Worm (Caenorhabditis elegans): ENCODE data around the gene Y58A7A.5.

The Y58A7A.5 gene

ce11 chrV:5064761-5065421 lies 21.9 kb downstream of the Y58A7A.5 start, which contains the start of gene mlk-1 (continued):
- no peak for TF ChIP-seq T20F7.1 (GFP tag; optimal IDR thresholded peaks at IDR 0.05)
- TF ChIP-seq spr-3 (GFP tag; optimal IDR thresholded peaks at IDR 0.05), result no peak
- no peak for TF ChIP-seq sdz-12 (GFP tag; optimal IDR thresholded peaks at IDR 0.05)
- TF ChIP-seq fos-1 (tag; optimal IDR thresholded peaks at IDR 0.05), result no peak
- peak; percentile 26 for TF ChIP-seq pqm-1 (tag; optimal IDR thresholded peaks at IDR 0.05)
- TF ChIP-seq lin-39 (tag; optimal IDR thresholded peaks at IDR 0.05), result no peak
- no peak for TF ChIP-seq lin-38 (GFP tag; IDR thresholded peaks at IDR 0.05)
- peak; percentile 88 for TF ChIP-seq nhr-28 (tag; optimal IDR thresholded peaks at IDR 0.05)
- TF ChIP-seq lin-13 (GFP tag; optimal IDR thresholded peaks at IDR 0.05), result no peak
- TF ChIP-seq T26A8.4 (GFP tag; IDR thresholded peaks at IDR 0.05), result no peak
- TF ChIP-seq ztf-7 (tag; optimal IDR thresholded peaks at IDR 0.05), result no peak
- TF ChIP-seq D1046.2 (GFP tag; IDR thresholded peaks at IDR 0.05), result no peak
- TF ChIP-seq ceh-32 (tag; optimal IDR thresholded peaks at IDR 0.05; ENCODE audit: poor library complexity), result no peak
- peak in 1 of 2 experiments; percentile 64 for TF ChIP-seq hif-1 (tag; optimal IDR thresholded peaks at IDR 0.05)
- TF ChIP-seq dmd-8 (GFP tag; IDR thresholded peaks at IDR 0.05), result no peak
- peak; percentile 77 for TF ChIP-seq hlh-11 (tag; optimal IDR thresholded peaks at IDR 0.05)
- TF ChIP-seq spr-1 (tag; optimal IDR thresholded peaks at IDR 0.05), result peak; percentile 12
- no peak for TF ChIP-seq madf-5 (GFP tag; IDR thresholded peaks at IDR 0.05)
- no peak for TF ChIP-seq ces-1 (GFP tag; optimal IDR thresholded peaks at IDR 0.05)
- no peak for TF ChIP-seq ZK546.5 (tag; optimal IDR thresholded peaks at IDR 0.05)
- TF ChIP-seq Y105C5A.15 (GFP tag; IDR thresholded peaks at IDR 0.05), result no peak
- peak; percentile 78 for TF ChIP-seq rbr-2 (tag; optimal IDR thresholded peaks at IDR 0.05)
- no peak for TF ChIP-seq mxl-2 (GFP tag; conservative IDR thresholded peaks at IDR 0.05)
- TF ChIP-seq egl-27 (tag; optimal IDR thresholded peaks at IDR 0.05), result no peak
- TF ChIP-seq Y48G9A.11 (GFP tag; IDR thresholded peaks at IDR 0.05), result no peak
- TF ChIP-seq unc-62 (GFP tag; optimal IDR thresholded peaks at IDR 0.05 in 1 of 2), result peak in 1 of 2 experiments; percentile 99
- TF ChIP-seq unc-62 (tag; optimal IDR thresholded peaks at IDR 0.05), result no peak
- peak; percentile 59 to 64 for TF ChIP-seq lsy-2 (tag; optimal IDR thresholded peaks at IDR 0.05)
- peak; percentile 40 for TF ChIP-seq nhr-6 (tag; optimal IDR thresholded peaks at IDR 0.05)
- no peak for TF ChIP-seq zip-11 (GFP tag; IDR thresholded peaks at IDR 0.05)
- no peak; the same call in 1 of the 2 replicates for TF ChIP-seq tra-1 (GFP tag; IDR thresholded peaks at IDR 0.05)
- no peak for TF ChIP-seq ZK337.2 (GFP tag; IDR thresholded peaks at IDR 0.05)
- peak; percentile 96 for TF ChIP-seq hlh-30 (tag; optimal IDR thresholded peaks at IDR 0.05; ENCODE audit: insufficient read depth)
- no peak for TF ChIP-seq nhr-237 (tag; optimal IDR thresholded peaks at IDR 0.05)
- no peak for TF ChIP-seq F44E2.7 (GFP tag; IDR thresholded peaks at IDR 0.05)
- no peak for TF ChIP-seq ceh-62 (tag; optimal IDR thresholded peaks at IDR 0.05)
- no peak for TF ChIP-seq unc-39 (tag; optimal IDR thresholded peaks at IDR 0.05)
- no peak for TF ChIP-seq zfp-3 (GFP tag; conservative IDR thresholded peaks at IDR 0.05)
- TF ChIP-seq ceh-44 (GFP tag; IDR thresholded peaks at IDR 0.05), result no peak
- no peak for TF ChIP-seq nhr-76 (tag; optimal IDR thresholded peaks at IDR 0.05)
- TF ChIP-seq Y75B8A.6 (GFP tag; IDR thresholded peaks at IDR 0.05), result no peak
- TF ChIP-seq F49E8.2 (tag; optimal IDR thresholded peaks at IDR 0.05; ENCODE audit: borderline replicate concordance), result no peak
- TF ChIP-seq madf-9 (GFP tag; conservative IDR thresholded peaks at IDR 0.05), result no peak
- 0 out of 2 replicates have a peak, but pooled peaks have one; percentile 18 for TF ChIP-seq lin-1 (GFP tag; IDR thresholded peaks at IDR 0.05)
- no peak for TF ChIP-seq ceh-20 (GFP tag; IDR thresholded peaks at IDR 0.05)
- no peak for TF ChIP-seq F26F4.8 (GFP tag; conservative IDR thresholded peaks at IDR 0.05)
- TF ChIP-seq unc-130 (GFP tag; optimal IDR thresholded peaks at IDR 0.05), result no peak
- TF ChIP-seq nhr-48 (tag; optimal IDR thresholded peaks at IDR 0.05), result peak; percentile 43
- no peak for TF ChIP-seq lir-3 (tag; optimal IDR thresholded peaks at IDR 0.05)
- no peak for TF ChIP-seq lim-7 (GFP tag; IDR thresholded peaks at IDR 0.05)
- TF ChIP-seq mdt-29 (GFP tag; IDR thresholded peaks at IDR 0.05), result peak; percentile 54; the same call in 1 of the 2 replicates
